Fruit fly (Drosophila melanogaster) whole organism, embryonic: ENCODE measurements around the gene kri.
A peak's percentile ranks its signal among the peaks of the same experiment; 100 is the strongest.

Source experiments
- Atf3 ChIP-seq: fragments of 200-800 bp; sonication (Bioruptor generic); optimal IDR thresholded peaks from 3 replicates; lab custom pipeline; 2016; ENCODE audit warnings: missing biosample characterization, missing genetic modification characterization
- Blimp-1 ChIP-seq: fragments of 200-800 bp; sonication (Bioruptor generic); optimal IDR thresholded peaks from 3 replicates; lab custom pipeline; 2018; ENCODE audit warnings: missing biosample characterization, missing genetic modification characterization, mild to moderate bottlenecking, moderate library complexity, missing genetic modification reagents
- CG10543 ChIP-seq: fragments of 200-800 bp; sonication (Bioruptor generic); optimal IDR thresholded peaks from 3 replicates; lab custom pipeline; 2017; ENCODE audit warnings: missing biosample characterization, mild to moderate bottlenecking, missing genetic modification characterization, moderate library complexity
- CG10979 ChIP-seq: fragments of 200-800 bp; sonication (Bioruptor generic); optimal IDR thresholded peaks from 2 replicates; lab custom pipeline; 2018; ENCODE audit warnings: missing biosample characterization, mild to moderate bottlenecking, missing genetic modification characterization, moderate library complexity
- CG12391 ChIP-seq: fragments of 200-800 bp; sonication (Bioruptor generic); optimal IDR thresholded peaks from 3 replicates; lab custom pipeline; 2018; ENCODE audit warnings: missing biosample characterization, mild to moderate bottlenecking, missing genetic modification characterization, moderate library complexity
- CG12659 ChIP-seq: fragments of 200-800 bp; sonication (Bioruptor generic); optimal IDR thresholded peaks from 3 replicates; lab custom pipeline; 2017; ENCODE audit warnings: mild to moderate bottlenecking, missing biosample characterization, missing genetic modification reagents, missing genetic modification characterization
- CG13424 ChIP-seq: fragments of 200-800 bp; sonication (Bioruptor generic); optimal IDR thresholded peaks from 2 replicates; lab custom pipeline; 2019; ENCODE audit warnings: missing biosample characterization, mild to moderate bottlenecking, missing genetic modification characterization, moderate library complexity
- CG13775 ChIP-seq: fragments of 200-800 bp; sonication (Bioruptor generic); optimal IDR thresholded peaks from 3 replicates; lab custom pipeline; 2017; ENCODE audit warnings: missing biosample characterization, mild to moderate bottlenecking, missing genetic modification characterization
- CG17361 ChIP-seq: fragments of 200-800 bp; sonication (Bioruptor generic); IDR thresholded peaks from 3 replicates; pipeline ENCODE4 v1.3.6; 2022; ENCODE audit warnings: missing biosample characterization, missing genetic modification characterization
- CG17385 ChIP-seq: fragments of 200-800 bp; sonication (Bioruptor generic); optimal IDR thresholded peaks from 3 replicates; lab custom pipeline; 2018; ENCODE audit warnings: missing biosample characterization, mild to moderate bottlenecking, missing genetic modification characterization
- CG18619 ChIP-seq: fragments of 200-800 bp; sonication (Bioruptor generic); optimal IDR thresholded peaks from 3 replicates; lab custom pipeline; 2017; ENCODE audit warnings: missing biosample characterization, mild to moderate bottlenecking, missing genetic modification characterization
- CG2120 ChIP-seq: fragments of 200-800 bp; sonication (Bioruptor generic); optimal IDR thresholded peaks from 3 replicates; lab custom pipeline; 2016; ENCODE audit warnings: missing biosample characterization, missing genetic modification characterization
- CG31441 ChIP-seq: fragments of 200-800 bp; sonication (Bioruptor generic); IDR thresholded peaks from 2 replicates; pipeline ENCODE4 v1.3.6; 2022; ENCODE audit warnings: missing biosample characterization, missing genetic modification characterization
- CG42726 ChIP-seq: fragments of 200-800 bp; sonication (Bioruptor generic); IDR thresholded peaks from 2 replicates; pipeline ENCODE4 v1.3.6; 2022; ENCODE audit warnings: missing biosample characterization, missing genetic modification characterization; ENCODE audit not compliant: partially characterized antibody
- CG4360 ChIP-seq: fragments of 200-800 bp; sonication (Bioruptor generic); IDR thresholded peaks from 2 replicates; pipeline ENCODE4 v1.3.6; 2022; ENCODE audit warnings: missing biosample characterization, missing genetic modification characterization
- CG4424 ChIP-seq: fragments of 200-800 bp; sonication (Bioruptor generic); optimal IDR thresholded peaks from 3 replicates; lab custom pipeline; 2016; ENCODE audit warnings: missing biosample characterization, missing genetic modification characterization
- CG6254 ChIP-seq: fragments of 200-800 bp; sonication (Bioruptor generic); optimal IDR thresholded peaks from 3 replicates; lab custom pipeline; 2017; ENCODE audit warnings: mild to moderate bottlenecking, missing biosample characterization, missing genetic modification reagents, missing genetic modification characterization
- CG6689 ChIP-seq: fragments of 200-800 bp; sonication (Bioruptor generic); IDR thresholded peaks from 2 replicates; pipeline ENCODE4 v1.3.6; 2022; ENCODE audit warnings: missing biosample characterization, missing genetic modification characterization
- CrebB ChIP-seq: fragments of 200-800 bp; sonication (Bioruptor generic); optimal IDR thresholded peaks from 3 replicates; lab custom pipeline; 2018; ENCODE audit warnings: missing biosample characterization, mild to moderate bottlenecking, missing genetic modification characterization
- D ChIP-seq, 2 experiments: fragments of 200-800 bp in 1 of 2; fragments of >200 bp in 1 of 2; sonication (Bioruptor generic) in 1 of 2; optimal IDR thresholded peaks; 2 replicates in 1 of 2; 3 replicates in 1 of 2; lab custom pipeline; 2017; ENCODE audit warnings: mild to moderate bottlenecking in 1 of 2, missing biosample characterization in 1 of 2, missing genetic modification characterization in 1 of 2, missing genetic modification reagents in 1 of 2
- E2f2 ChIP-seq: fragments of 200-800 bp; sonication (Bioruptor generic); IDR thresholded peaks from 2 replicates; pipeline ENCODE4 v1.3.6; 2022; ENCODE audit warnings: missing biosample characterization, missing genetic modification characterization
- Fer2 ChIP-seq: fragments of 200-800 bp; sonication (Bioruptor generic); optimal IDR thresholded peaks from 2 replicates; lab custom pipeline; 2018; ENCODE audit warnings: missing biosample characterization, mild to moderate bottlenecking, missing genetic modification characterization, moderate library complexity
- Gug ChIP-seq: fragments of 200-800 bp; sonication (Bioruptor generic); IDR thresholded peaks from 4 replicates; pipeline ENCODE4 v1.3.6; 2022; ENCODE audit warnings: missing biosample characterization, missing genetic modification characterization
- Hr51 ChIP-seq, 2 experiments: fragments of 200-800 bp; sonication (Bioruptor generic); optimal IDR thresholded peaks; 2 replicates in 1 of 2; 3 replicates in 1 of 2; lab custom pipeline; 2016 to 2018; ENCODE audit warnings: missing biosample characterization in 2 of 2, missing genetic modification characterization in 2 of 2, mild to moderate bottlenecking in 1 of 2, moderate library complexity in 1 of 2
- Meics ChIP-seq: fragments of 200-800 bp; sonication (Bioruptor generic); optimal IDR thresholded peaks from 2 replicates; lab custom pipeline; 2017; ENCODE audit warnings: missing biosample characterization, mild to moderate bottlenecking, missing genetic modification characterization
- NFAT ChIP-seq: fragments of 200-800 bp; sonication (Bioruptor generic); IDR thresholded peaks from 2 replicates; pipeline ENCODE4 v1.3.6; 2022; ENCODE audit warnings: missing biosample characterization, missing genetic modification characterization
- Sox100B ChIP-seq: fragments of 200-800 bp; sonication (Bioruptor generic); optimal IDR thresholded peaks from 3 replicates; lab custom pipeline; 2018; ENCODE audit warnings: missing biosample characterization, mild to moderate bottlenecking, missing genetic modification characterization
- Sox102F ChIP-seq: fragments of 200-800 bp; sonication (Bioruptor generic); optimal IDR thresholded peaks from 2 replicates; lab custom pipeline; 2018; ENCODE audit warnings: missing biosample characterization, mild to moderate bottlenecking, missing genetic modification characterization, moderate library complexity
- Spps ChIP-seq: fragments of 200-800 bp; sonication (Bioruptor generic); optimal IDR thresholded peaks from 2 replicates; lab custom pipeline; 2018; ENCODE audit warnings: missing biosample characterization, mild to moderate bottlenecking, missing genetic modification characterization
- Sry-β ChIP-seq: fragments of 200-800 bp; sonication (Bioruptor generic); optimal IDR thresholded peaks from 2 replicates; lab custom pipeline; 2018; ENCODE audit warnings: missing biosample characterization, mild to moderate bottlenecking, missing genetic modification characterization, moderate library complexity
- Taf1 ChIP-seq: fragments of 200-800 bp; sonication (Bioruptor generic); IDR thresholded peaks from 2 replicates; pipeline ENCODE4 v1.3.6; 2022; ENCODE audit warnings: missing biosample characterization, missing genetic modification characterization
- ac ChIP-seq: fragments of 200-800 bp; sonication (Bioruptor generic); optimal IDR thresholded peaks from 3 replicates; lab custom pipeline; 2017; ENCODE audit warnings: missing biosample characterization, mild to moderate bottlenecking, missing genetic modification characterization
- bcd ChIP-seq: fragments of 200-800 bp; sonication (Bioruptor generic); optimal IDR thresholded peaks from 2 replicates; lab custom pipeline; 2017; ENCODE audit warnings: missing biosample characterization, mild to moderate bottlenecking, missing genetic modification characterization
- dati ChIP-seq: fragments of 200-800 bp; sonication (Bioruptor generic); IDR thresholded peaks from 2 replicates; pipeline ENCODE4 v1.3.6; 2022; ENCODE audit warnings: missing biosample characterization, missing genetic modification characterization
- dpn ChIP-seq, 2 experiments: fragments of 200-800 bp; sonication (Bioruptor generic); optimal IDR thresholded peaks; 3 replicates each; lab custom pipeline; 2016; ENCODE audit warnings: missing biosample characterization in 2 of 2, missing genetic modification characterization in 2 of 2
- dysf ChIP-seq: fragments of 200-800 bp; sonication (Bioruptor generic); IDR thresholded peaks from 3 replicates; pipeline ENCODE4 v1.3.6; 2022; ENCODE audit warnings: missing biosample characterization, missing genetic modification characterization
- fd96Cb ChIP-seq: fragments of 200-800 bp; sonication (Bioruptor generic); optimal IDR thresholded peaks from 2 replicates; lab custom pipeline; 2018; ENCODE audit warnings: missing biosample characterization, mild to moderate bottlenecking, missing genetic modification characterization, moderate library complexity
- grau ChIP-seq: fragments of 200-800 bp; optimal IDR thresholded peaks from 3 replicates; lab custom pipeline; 2019; ENCODE audit warnings: missing biosample characterization, mild to moderate bottlenecking, missing genetic modification characterization, moderate library complexity
- lola ChIP-seq, 3 experiments: fragments of >200 bp in 2 of 3; fragments of 200-800 bp in 1 of 3; sonication (Bioruptor generic) in 1 of 3; optimal IDR thresholded peaks; 2 replicates each; lab custom pipeline; 2017 to 2019; ENCODE audit warnings: missing biosample characterization in 3 of 3, missing genetic modification characterization in 3 of 3, mild to moderate bottlenecking in 1 of 3, moderate library complexity in 1 of 3
- maf-S ChIP-seq: fragments of 200-800 bp; sonication (Bioruptor generic); optimal IDR thresholded peaks from 2 replicates; lab custom pipeline; 2016; ENCODE audit warnings: missing biosample characterization, missing genetic modification characterization
- mam ChIP-seq: fragments of 200-800 bp; sonication (Bioruptor generic); optimal IDR thresholded peaks from 3 replicates; lab custom pipeline; 2016; ENCODE audit warnings: missing biosample characterization, missing genetic modification characterization
- oc ChIP-seq: fragments of 200-800 bp; sonication (Bioruptor generic); optimal IDR thresholded peaks from 2 replicates; lab custom pipeline; 2018; ENCODE audit warnings: missing biosample characterization, mild to moderate bottlenecking, missing genetic modification characterization, moderate library complexity
- peb ChIP-seq: fragments of 200-800 bp; sonication (Bioruptor generic); IDR thresholded peaks from 2 replicates; pipeline ENCODE4 v1.3.6; 2022; ENCODE audit warnings: missing biosample characterization, missing genetic modification characterization
- pho ChIP-seq: fragments of 200-800 bp; sonication (Bioruptor generic); optimal IDR thresholded peaks from 2 replicates; lab custom pipeline; 2016; ENCODE audit warnings: missing biosample characterization, missing genetic modification characterization
- phol ChIP-seq: fragments of 200-800 bp; sonication (Bioruptor generic); optimal IDR thresholded peaks from 3 replicates; lab custom pipeline; 2018; ENCODE audit warnings: missing biosample characterization, mild to moderate bottlenecking, missing genetic modification characterization, moderate library complexity
- seq ChIP-seq: fragments of 200-800 bp; sonication (Bioruptor generic); IDR thresholded peaks from 2 replicates; pipeline ENCODE4 v1.3.6; 2022; ENCODE audit warnings: missing biosample characterization, missing genetic modification characterization
- vfl ChIP-seq: fragments of 200-800 bp; sonication (Bioruptor generic); optimal IDR thresholded peaks from 2 replicates; lab custom pipeline; 2016; ENCODE audit warnings: missing biosample characterization, missing genetic modification characterization

Gene kri

DNA sequence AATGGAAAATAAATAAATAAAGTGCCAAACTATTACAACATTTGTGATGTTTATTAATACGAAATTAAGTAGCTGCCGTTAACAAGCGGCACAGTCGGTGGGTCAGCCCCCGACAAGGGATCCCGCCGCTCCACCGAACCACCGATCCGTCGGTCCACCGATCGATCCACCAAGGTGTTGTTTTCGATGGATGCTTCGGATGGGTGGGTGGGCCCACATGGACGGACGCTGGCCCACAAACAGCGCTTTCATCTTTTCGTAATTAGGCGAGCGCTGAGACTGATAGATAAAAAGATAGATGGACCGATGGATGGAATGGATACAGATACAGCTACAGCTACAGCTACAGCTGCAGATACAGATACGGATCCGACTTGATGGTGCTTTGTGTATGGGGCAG is 17.5 kb downstream of the kri start (continued):
- TF ChIP-seq dpn (GFP tag; optimal IDR thresholded peaks at IDR 0.05; lab: Kevin White, UChicago) = no peak
- no peak for TF ChIP-seq vfl (GFP tag; lab: Kevin White, UChicago)
- no peak for TF ChIP-seq CG42726 (GFP tag; lab: Robert Waterston, UW)
- TF ChIP-seq dati (GFP tag; lab: Robert Waterston, UW) = no peak
- no peak for TF ChIP-seq Taf1 (GFP tag; lab: Robert Waterston, UW)
- TF ChIP-seq phol (tag; lab: Kevin White, UChicago) = no peak
- TF ChIP-seq CG10543 (GFP tag; lab: Kevin White, UChicago) = peak; percentile 55
- no peak for TF ChIP-seq CrebB (tag; lab: Kevin White, UChicago)

DNA sequence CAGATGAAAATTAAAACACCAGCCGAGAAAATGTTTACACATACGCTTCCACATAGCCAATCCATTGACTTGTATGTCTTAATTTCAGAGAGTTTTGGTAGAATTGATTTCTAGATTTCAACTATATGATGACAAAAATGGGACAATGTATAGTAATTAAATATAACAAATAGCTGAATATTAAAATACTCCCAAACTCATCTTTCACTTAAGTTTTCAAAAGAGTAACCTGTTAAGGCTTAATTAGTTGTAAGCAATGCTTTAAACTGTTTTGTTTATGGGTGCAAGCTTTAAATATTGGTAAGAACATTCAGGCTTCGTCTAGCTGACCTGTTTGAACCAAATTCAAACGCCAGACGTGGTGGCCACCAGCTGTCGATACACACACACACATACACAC is 17.9 kb downstream of the kri start:
- TF ChIP-seq ac (GFP tag; lab: Kevin White, UChicago) = no peak
- TF ChIP-seq NFAT = no peak
- no peak for TF ChIP-seq Sry-β (GFP tag; lab: Kevin White, UChicago)
- peak; percentile 70; the same call in 2 of the 3 replicates for TF ChIP-seq CG17361 (GFP tag; lab: Robert Waterston, UW)
- TF ChIP-seq CG6254 (GFP tag; lab: Kevin White, UChicago) = peak; percentile 10
- TF ChIP-seq oc = no peak
- peak; percentile 57 for TF ChIP-seq Sox102F (GFP tag; lab: Kevin White, UChicago)
- TF ChIP-seq Meics (GFP tag; lab: Kevin White, UChicago) = peak; percentile 29
- peak; percentile 36 for TF ChIP-seq Sox100B (GFP tag; lab: Kevin White, UChicago)
- no peak for TF ChIP-seq dati (GFP tag; lab: Robert Waterston, UW)
- no peak for TF ChIP-seq Fer2
- TF ChIP-seq CG12659 (GFP tag; lab: Kevin White, UChicago) = peak; percentile 9
- TF ChIP-seq lola (GFP tag; optimal IDR thresholded peaks at IDR 0.05; lab: Kevin White, UChicago) = peak in 1 of 3 experiments; percentile 31
- no peak for TF ChIP-seq Atf3 (GFP tag; lab: Kevin White, UChicago)
- peak; percentile 3 for TF ChIP-seq CG17385 (GFP tag; lab: Kevin White, UChicago)
- peak in 1 of 2 experiments; percentile 57 for TF ChIP-seq Hr51 (GFP tag; optimal IDR thresholded peaks at IDR 0.05; lab: Kevin White, UChicago)
- TF ChIP-seq maf-S = no peak
- TF ChIP-seq CG18619 (GFP tag; lab: Kevin White, UChicago) = peak; percentile 39
- TF ChIP-seq Blimp-1 (GFP tag; lab: Kevin White, UChicago) = peak; percentile 37
- no peak for TF ChIP-seq peb (GFP tag; lab: Robert Waterston, UW)
- peak; percentile 47; the same call in 1 of the 3 replicates for TF ChIP-seq dysf
- 0 out of 4 replicates have a peak, but pooled peaks have one; percentile 2 for TF ChIP-seq Gug
- TF ChIP-seq CG4424 (GFP tag; lab: Kevin White, UChicago) = peak; percentile 21
- peak; percentile 3 for TF ChIP-seq CG13775 (GFP tag; lab: Kevin White, UChicago)
- no peak for TF ChIP-seq pho (GFP tag; lab: Kevin White, UChicago)
- TF ChIP-seq CG6689 (GFP tag; lab: Robert Waterston, UW) = no peak
- peak; percentile 15 for TF ChIP-seq CG12391 (tag; lab: Kevin White, UChicago)
- TF ChIP-seq bcd (GFP tag; lab: Kevin White, UChicago) = peak; percentile 26
- TF ChIP-seq mam (GFP tag; lab: Kevin White, UChicago) = peak; percentile 5
- peak; percentile 39 for TF ChIP-seq CG10979 (tag; lab: Kevin White, UChicago)
- TF ChIP-seq CG2120 (GFP tag; lab: Kevin White, UChicago) = peak; percentile 16
- no peak for TF ChIP-seq D (optimal IDR thresholded peaks at IDR 0.05; lab: Kevin White, UChicago)
- peak; percentile 15 for TF ChIP-seq D (GFP tag; optimal IDR thresholded peaks at IDR 0.05; lab: Kevin White, UChicago)
- no peak for TF ChIP-seq CG4360 (GFP tag; lab: Robert Waterston, UW)
- TF ChIP-seq E2f2 (GFP tag; lab: Robert Waterston, UW) = peak; percentile 21; the same call in 1 of the 2 replicates
- peak; percentile 52 for TF ChIP-seq CG13424 (tag; lab: Kevin White, UChicago)
- peak; percentile 64 for TF ChIP-seq grau
- TF ChIP-seq Spps = no peak
- TF ChIP-seq fd96Cb (tag; lab: Kevin White, UChicago) = peak; percentile 22
- TF ChIP-seq CG31441 (GFP tag; lab: Robert Waterston, UW) = peak; percentile 49; the same call in 1 of the 2 replicates
- TF ChIP-seq seq (GFP tag; lab: Robert Waterston, UW) = 0 out of 2 replicates have a peak, but pooled peaks have one; percentile 14
